Worm (Caenorhabditis elegans) whole organism, L4 larva: Measurements from ENCODE around the gene pho-14.
A peak's percentile ranks its signal among the peaks of the same experiment; 100 is the strongest.

Experiments
- F44E2.7 ChIP-seq: fragments of 200-800 bp; sonication (Bioruptor generic); IDR thresholded peaks from 2 replicates; pipeline ENCODE4 v2.1.2; 2022; ENCODE audit warnings: missing genetic modification characterization, missing compliant biosample characterization
- R02D3.7 ChIP-seq: fragments of 150-350 bp; sonication (generic microtip); optimal IDR thresholded peaks from 3 replicates; lab custom pipeline; 2014; ENCODE audit warnings: missing biosample characterization, missing genetic modification characterization
- T20F7.1 ChIP-seq: fragments of 200-800 bp; sonication (Bioruptor generic); optimal IDR thresholded peaks from 2 replicates; lab custom pipeline; 2018; ENCODE audit warnings: mild to moderate bottlenecking, missing genetic modification characterization, missing compliant biosample characterization
- T26A8.4 ChIP-seq: fragments of 200-800 bp; sonication (Bioruptor generic); IDR thresholded peaks from 2 replicates; pipeline ENCODE4 v1.3.6; 2022; ENCODE audit warnings: missing genetic modification characterization, missing compliant biosample characterization
- Y48G9A.11 ChIP-seq: fragments of 200-800 bp; sonication (Bioruptor generic); IDR thresholded peaks from 2 replicates; pipeline ENCODE4 v1.3.6; 2022; ENCODE audit warnings: missing genetic modification reagents, missing genetic modification characterization, missing compliant biosample characterization
- Y5F2A.4 ChIP-seq: fragments of 200-800 bp; sonication (Bioruptor generic); optimal IDR thresholded peaks from 2 replicates; lab custom pipeline; 2018; ENCODE audit warnings: mild to moderate bottlenecking, missing genetic modification characterization, missing compliant biosample characterization
- Y75B8A.6 ChIP-seq: fragments of 200-800 bp; sonication (Bioruptor generic); IDR thresholded peaks from 2 replicates; pipeline ENCODE4 v1.3.6; 2022; ENCODE audit warnings: missing genetic modification reagents, missing genetic modification characterization, missing compliant biosample characterization
- ZK337.2 ChIP-seq: fragments of 200-800 bp; sonication (Bioruptor generic); IDR thresholded peaks from 2 replicates; pipeline ENCODE4 v1.3.6; 2022; ENCODE audit warnings: missing genetic modification reagents, missing genetic modification characterization, missing compliant biosample characterization
- aha-1 ChIP-seq: fragments of 150-350 bp; peaks from one replicate; lab custom pipeline; 2014; ENCODE audit warnings: missing biosample characterization, missing genetic modification characterization
- aly-2 ChIP-seq: sonication (generic microtip); optimal IDR thresholded peaks from 2 replicates; lab custom pipeline; 2018; ENCODE audit warnings: missing biosample characterization, missing genetic modification characterization
- attf-4 ChIP-seq: sonication (generic microtip); optimal IDR thresholded peaks from 3 replicates; lab custom pipeline; 2017; ENCODE audit warnings: missing biosample characterization, missing genetic modification characterization
- ceh-44 ChIP-seq: fragments of 200-800 bp; sonication (Bioruptor generic); IDR thresholded peaks from 2 replicates; pipeline ENCODE4 v1.3.6; 2022; ENCODE audit warnings: missing genetic modification reagents, missing genetic modification characterization, missing compliant biosample characterization
- daf-16 ChIP-seq, 3 experiments: sonication (generic microtip); optimal IDR thresholded peaks; 2 replicates each; lab custom pipeline; 2016 to 2017; ENCODE audit warnings: missing genetic modification characterization in 3 of 3, missing genetic modification reagents in 3 of 3, mild to moderate bottlenecking in 2 of 3, missing compliant biosample characterization in 2 of 3, missing biosample characterization in 1 of 3, moderate library complexity in 1 of 3
- daf-8 ChIP-seq: fragments of 200-800 bp; sonication (Bioruptor generic); IDR thresholded peaks from 2 replicates; pipeline ENCODE4 v1.3.6; 2022; ENCODE audit warnings: missing genetic modification characterization, missing compliant biosample characterization
- dmd-6 ChIP-seq: fragments of 200-800 bp; sonication (Bioruptor generic); IDR thresholded peaks from 2 replicates; pipeline ENCODE4 v1.3.6; 2022; ENCODE audit warnings: missing genetic modification reagents, missing genetic modification characterization, missing compliant biosample characterization
- dmd-8 ChIP-seq: fragments of 200-800 bp; sonication (Bioruptor generic); IDR thresholded peaks from 2 replicates; pipeline ENCODE4 v1.3.6; 2022; ENCODE audit warnings: missing genetic modification characterization, missing compliant biosample characterization
- dpl-1 ChIP-seq: fragments of 150-350 bp; optimal IDR thresholded peaks from 2 replicates; lab custom pipeline; 2014; ENCODE audit warnings: missing biosample characterization, missing genetic modification reagents, missing genetic modification characterization
- dve-1 ChIP-seq: sonication (generic microtip); optimal IDR thresholded peaks from 2 replicates; lab custom pipeline; 2017; ENCODE audit warnings: antibody characterized with exemption, mild to moderate bottlenecking, missing genetic modification characterization, missing compliant biosample characterization; ENCODE audit not compliant: insufficient read depth
- fkh-10 ChIP-seq: fragments of 150-350 bp; optimal IDR thresholded peaks from 2 replicates; lab custom pipeline; 2014; ENCODE audit warnings: missing biosample characterization, missing genetic modification reagents, missing genetic modification characterization
- hif-1 ChIP-seq, 2 experiments: sonication (generic microtip); optimal IDR thresholded peaks; 2 replicates each; lab custom pipeline; 2016 to 2017; ENCODE audit warnings: missing compliant biosample characterization in 2 of 2, missing genetic modification characterization in 2 of 2, missing genetic modification reagents in 2 of 2, missing genotype in 2 of 2, mild to moderate bottlenecking in 1 of 2
- hlh-11 ChIP-seq: fragments of 200-800 bp; sonication (Bioruptor generic); optimal IDR thresholded peaks from 2 replicates; lab custom pipeline; 2018; ENCODE audit warnings: mild to moderate bottlenecking, missing genetic modification characterization, missing compliant biosample characterization
- hlh-30 ChIP-seq: sonication (generic microtip); optimal IDR thresholded peaks from 2 replicates; lab custom pipeline; 2017; ENCODE audit warnings: antibody characterized with exemption, mild to moderate bottlenecking, missing genetic modification characterization, missing compliant biosample characterization; ENCODE audit not compliant: insufficient read depth
- lin-39 ChIP-seq: fragments of 150-350 bp; optimal IDR thresholded peaks from 2 replicates; lab custom pipeline; 2014; ENCODE audit warnings: missing biosample characterization, missing genetic modification reagents, missing genetic modification characterization
- lsy-2 ChIP-seq, 2 experiments: fragments of 150-350 bp in 1 of 2; sonication (generic microtip) in 1 of 2; optimal IDR thresholded peaks; 2 replicates each; lab custom pipeline; 2014 to 2017; ENCODE audit warnings: missing biosample characterization in 2 of 2, missing genetic modification characterization in 2 of 2
- madf-5 ChIP-seq, 2 experiments: fragments of 200-800 bp; sonication (Bioruptor generic); IDR thresholded peaks; 2 replicates each; pipeline ENCODE4 v1.3.6; 2022; ENCODE audit warnings: missing compliant biosample characterization in 2 of 2, missing genetic modification characterization in 2 of 2
- mdt-29 ChIP-seq: fragments of 200-800 bp; sonication (Bioruptor generic); IDR thresholded peaks from 2 replicates; pipeline ENCODE4 v1.3.6; 2022; ENCODE audit warnings: missing genetic modification reagents, missing genetic modification characterization, missing compliant biosample characterization
- mep-1 ChIP-seq: fragments of 150-350 bp; sonication (generic microtip); optimal IDR thresholded peaks from 3 replicates; lab custom pipeline; 2014; ENCODE audit warnings: missing biosample characterization, missing genetic modification characterization
- mes-2 ChIP-seq: sonication (generic microtip); optimal IDR thresholded peaks from 2 replicates; lab custom pipeline; 2016; ENCODE audit warnings: missing genotype, mild to moderate bottlenecking, missing genetic modification characterization, missing compliant biosample characterization; ENCODE audit not compliant: poor library complexity, severe bottlenecking
- nhr-25 ChIP-seq: sonication (generic microtip); optimal IDR thresholded peaks from 2 replicates; lab custom pipeline; 2017; ENCODE audit warnings: missing genetic modification characterization, mild to moderate bottlenecking, missing compliant biosample characterization, antibody characterized with exemption, moderate library complexity, borderline replicate concordance; ENCODE audit not compliant: insufficient read depth
- nhr-28 ChIP-seq: fragments of 150-350 bp; optimal IDR thresholded peaks from 2 replicates; lab custom pipeline; 2014; ENCODE audit warnings: missing biosample characterization, missing genetic modification characterization
- nhr-41 ChIP-seq: fragments of 200-800 bp; sonication (Bioruptor generic); IDR thresholded peaks from 2 replicates; pipeline ENCODE4 v1.3.6; 2022; ENCODE audit warnings: missing genetic modification reagents, missing genetic modification characterization, missing compliant biosample characterization
- nhr-42 ChIP-seq: fragments of 200-800 bp; sonication (Bioruptor generic); IDR thresholded peaks from 2 replicates; pipeline ENCODE4 v1.3.6; 2022; ENCODE audit warnings: missing genetic modification characterization, missing compliant biosample characterization
- nhr-76 ChIP-seq: fragments of 150-350 bp; optimal IDR thresholded peaks from 2 replicates; lab custom pipeline; 2014; ENCODE audit warnings: missing biosample characterization, missing genetic modification characterization
- php-3 ChIP-seq: fragments of 200-800 bp; sonication (Bioruptor generic); IDR thresholded peaks from 2 replicates; pipeline ENCODE4 v1.3.6; 2022; ENCODE audit warnings: missing genetic modification reagents, missing genetic modification characterization, missing compliant biosample characterization
- pqm-1 ChIP-seq: sonication (generic microtip); optimal IDR thresholded peaks from 2 replicates; lab custom pipeline; 2017; ENCODE audit warnings: missing biosample characterization, missing genetic modification characterization
- rbr-2 ChIP-seq: sonication (generic microtip); optimal IDR thresholded peaks from 2 replicates; lab custom pipeline; 2016; ENCODE audit warnings: missing genotype, missing genetic modification characterization, missing compliant biosample characterization
- set-16 ChIP-seq: fragments of 200-800 bp; sonication (Bioruptor generic); IDR thresholded peaks from 2 replicates; pipeline ENCODE4 v1.3.6; 2022; ENCODE audit warnings: missing genetic modification reagents, missing genetic modification characterization, missing compliant biosample characterization
- snpc-1.2 ChIP-seq: fragments of 200-800 bp; sonication (Bioruptor generic); IDR thresholded peaks from 2 replicates; pipeline ENCODE4 v1.3.6; 2022; ENCODE audit warnings: missing genetic modification reagents, missing genetic modification characterization, missing compliant biosample characterization
- spr-1 ChIP-seq: sonication (generic microtip); optimal IDR thresholded peaks from 2 replicates; lab custom pipeline; 2016; ENCODE audit warnings: mild to moderate bottlenecking, missing genetic modification characterization, missing compliant biosample characterization
- tra-1 ChIP-seq: fragments of 200-800 bp; sonication (Bioruptor generic); IDR thresholded peaks from 2 replicates; pipeline ENCODE4 v1.3.6; 2022; ENCODE audit warnings: missing genetic modification reagents, missing genetic modification characterization, missing compliant biosample characterization
- unc-130 ChIP-seq: sonication (generic microtip); optimal IDR thresholded peaks from 2 replicates; lab custom pipeline; 2016; ENCODE audit warnings: missing genetic modification reagents, missing genetic modification characterization, missing compliant biosample characterization
- vab-7 ChIP-seq: fragments of 200-800 bp; sonication (Bioruptor generic); IDR thresholded peaks from 2 replicates; pipeline ENCODE4 v1.3.6; 2022; ENCODE audit warnings: missing genetic modification reagents, missing genetic modification characterization, missing compliant biosample characterization
- zfp-2 ChIP-seq: sonication (generic microtip); optimal IDR thresholded peaks from 2 replicates; lab custom pipeline; 2016; ENCODE audit warnings: mild to moderate bottlenecking, missing genetic modification characterization, missing compliant biosample characterization
- zip-11 ChIP-seq: fragments of 200-800 bp; sonication (Bioruptor generic); IDR thresholded peaks from 2 replicates; pipeline ENCODE4 v1.3.6; 2022; ENCODE audit warnings: missing genetic modification characterization, missing compliant biosample characterization
- ztf-11 ChIP-seq: fragments of 150-350 bp; optimal IDR thresholded peaks from 2 replicates; lab custom pipeline; 2014; ENCODE audit warnings: missing biosample characterization, missing genetic modification characterization

Gene pho-14

DNA sequence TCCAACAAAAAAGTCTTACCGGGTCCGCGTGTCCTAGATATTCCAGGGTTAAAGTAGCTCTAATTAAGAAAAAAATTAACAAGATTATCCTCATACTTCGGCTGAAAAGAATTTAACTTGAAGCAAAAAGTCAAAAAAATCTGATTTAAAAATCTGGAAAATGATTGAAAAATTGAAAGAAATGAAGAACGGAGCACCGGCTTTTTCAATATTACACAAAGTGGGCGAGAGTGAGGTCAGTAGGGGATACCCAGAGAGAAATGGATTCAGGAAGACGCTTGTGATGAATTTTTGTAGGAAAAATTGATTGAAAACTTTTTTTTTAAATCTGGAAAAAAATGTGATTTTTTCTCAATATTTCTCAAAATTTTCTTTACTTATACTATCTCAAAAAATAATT lies at the start of gene pho-14:
pho-14 (minus strand) TSS at position 101 of the 400 bp plus-strand sequence.
- TF ChIP-seq snpc-1.2 (GFP tag; lab: Robert Waterston, UW) (no peak), F44E2.7 (GFP tag; lab: Robert Waterston, UW) (no peak), daf-8 (no peak), fkh-10 (no peak), mes-2 (tag; lab: Kevin White, UChicago) (no peak), nhr-76 (tag; lab: Kevin White, UChicago) (no peak), R02D3.7 (tag; lab: Kevin White, UChicago) (no peak)

DNA sequence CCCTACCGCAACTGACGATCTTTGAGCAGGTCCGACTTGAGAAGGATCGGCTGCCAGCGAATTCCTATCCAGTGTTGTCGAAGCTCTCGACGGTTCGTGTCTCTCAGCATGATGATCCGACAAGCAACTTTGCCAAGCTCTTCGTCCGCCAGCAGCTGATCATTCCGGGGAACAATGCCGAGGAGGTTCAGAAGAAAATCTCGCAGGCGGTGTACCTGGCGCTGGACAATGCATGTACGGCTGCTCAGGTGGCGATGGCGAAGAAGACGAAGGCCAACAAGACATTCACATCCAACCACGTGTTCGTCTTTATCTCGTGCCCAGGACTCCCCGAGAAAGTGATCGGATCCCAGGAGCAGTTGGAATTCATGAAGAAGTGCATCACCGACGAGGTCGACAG lies 48.8 kb upstream of the pho-14 start:
- TF ChIP-seq hif-1 (tag; optimal IDR thresholded peaks at IDR 0.05; lab: Kevin White, UChicago) = no peak
- no peak for TF ChIP-seq T26A8.4 (GFP tag; lab: Robert Waterston, UW)
- peak; percentile 50; the same call in 1 of the 2 replicates for TF ChIP-seq set-16 (GFP tag; lab: Robert Waterston, UW)
- TF ChIP-seq aly-2 (tag; lab: Kevin White, UChicago) = peak; percentile 16
- TF ChIP-seq nhr-41 = no peak
- no peak for TF ChIP-seq spr-1 (tag; lab: Kevin White, UChicago)

DNA sequence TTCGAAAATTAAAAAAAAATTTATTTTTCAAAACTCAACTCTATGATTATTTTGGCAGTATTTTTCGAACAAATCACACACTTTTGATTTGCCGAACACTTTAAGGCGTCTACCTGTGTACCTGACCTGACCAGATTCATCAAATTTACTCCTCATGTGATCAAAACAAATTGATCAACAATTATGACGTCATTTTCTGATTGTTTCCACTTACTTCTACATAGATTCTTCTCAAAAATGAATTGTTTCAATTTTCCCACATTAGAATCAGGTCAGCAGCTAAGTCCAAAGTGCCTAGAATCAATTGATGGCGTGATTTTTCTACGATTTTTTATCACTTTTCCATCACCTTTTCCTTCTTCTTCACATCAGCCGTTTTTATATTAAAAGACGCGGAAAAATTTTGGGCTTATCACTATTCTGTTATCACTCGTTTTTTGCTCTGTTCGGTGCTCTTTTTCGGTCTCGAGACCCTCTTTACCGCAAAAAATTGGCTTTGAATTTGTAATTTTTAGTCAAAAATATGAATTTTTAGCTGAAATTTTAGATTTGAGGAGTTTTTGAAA lies 42.6 kb upstream of the pho-14 start:
- TF ChIP-seq lin-39 (tag; lab: Kevin White, UChicago) (no peak), ztf-11 (tag; lab: Kevin White, UChicago) (no peak), aha-1 (tag; lab: Kevin White, UChicago) (no peak), spr-1 (tag; lab: Kevin White, UChicago) (no peak), pqm-1 (tag; lab: Kevin White, UChicago) (peak; percentile 16), ZK337.2 (no peak), zip-11 (GFP tag; lab: Robert Waterston, UW) (no peak), dve-1 (tag; lab: Kevin White, UChicago) (peak; percentile 36), madf-5 (GFP tag; IDR thresholded peaks at IDR 0.05; lab: Robert Waterston, UW) (peak in 1 of 2 experiments; percentile 39; a peak in 1 of 4 replicates), php-3 (GFP tag; lab: Robert Waterston, UW) (0 out of 2 replicates have a peak, but pooled peaks have one; percentile 29), Y5F2A.4 (GFP tag; lab: Kevin White, UChicago) (no peak), tra-1 (GFP tag; lab: Robert Waterston, UW) (0 out of 2 replicates have a peak, but pooled peaks have one; percentile 32), nhr-42 (no peak), daf-8 (no peak), dpl-1 (GFP tag; lab: Kevin White, UChicago) (peak; percentile 11), lsy-2 (tag; optimal IDR thresholded peaks at IDR 0.05; lab: Kevin White, UChicago) (peak in 1 of 2 experiments; percentile 11), attf-4 (tag; lab: Kevin White, UChicago) (no peak), Y48G9A.11 (GFP tag; lab: Robert Waterston, UW) (no peak), nhr-28 (peak; percentile 44), nhr-25 (tag; lab: Kevin White, UChicago) (peak; percentile 41), mdt-29 (peak; percentile 37; the same call in 1 of the 2 replicates), dmd-6 (GFP tag; lab: Robert Waterston, UW) (peak; percentile 62), vab-7 (no peak), Y75B8A.6 (no peak), zfp-2 (tag; lab: Kevin White, UChicago) (no peak), mes-2 (tag; lab: Kevin White, UChicago) (peak; percentile 38), dmd-8 (GFP tag; lab: Robert Waterston, UW) (no peak), daf-16 (GFP tag; optimal IDR thresholded peaks at IDR 0.05; lab: Kevin White, UChicago) (no peak), daf-16 (tag; optimal IDR thresholded peaks at IDR 0.05; lab: Kevin White, UChicago) (peak; percentile 63), snpc-1.2 (GFP tag; lab: Robert Waterston, UW) (no peak), hlh-11 (tag; lab: Kevin White, UChicago) (peak; percentile 64), mep-1 (tag; lab: Kevin White, UChicago) (peak; percentile 24), T20F7.1 (GFP tag; lab: Kevin White, UChicago) (peak; percentile 7), hlh-30 (tag; lab: Kevin White, UChicago) (peak; percentile 39), ceh-44 (GFP tag; lab: Robert Waterston, UW) (no peak), unc-130 (GFP tag; lab: Kevin White, UChicago) (no peak), rbr-2 (tag; lab: Kevin White, UChicago) (no peak), F44E2.7 (GFP tag; lab: Robert Waterston, UW) (no peak)
